Fruit fly (Drosophila melanogaster): Measurements from ENCODE around the gene cni.

DNA sequence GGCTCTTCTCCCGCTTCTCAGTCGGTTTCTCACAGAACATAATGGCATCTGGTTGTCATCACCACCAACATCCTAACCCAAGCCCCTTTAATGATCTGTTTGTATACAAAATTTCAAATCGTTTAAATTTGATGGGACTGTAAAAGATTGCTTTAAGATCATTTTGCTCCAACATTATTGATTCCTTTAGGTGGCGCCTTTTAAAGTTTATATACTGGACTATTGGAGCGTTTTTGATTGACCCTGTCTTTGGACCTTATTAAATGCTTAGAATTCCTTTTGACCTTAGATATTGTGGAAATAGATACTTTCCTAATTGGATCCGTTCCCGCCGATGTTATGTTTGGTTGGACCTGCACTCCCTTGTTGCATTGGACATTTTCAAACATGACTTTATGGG, 29.7 kb upstream of the cni start, which contains the start of gene CG42266:
- TF ChIP-seq CG15710 (tag; optimal IDR thresholded peaks at IDR 0.05) (no peak), CG4496 (GFP tag; IDR thresholded peaks at IDR 0.05) (no peak), CG14655 (GFP tag; optimal IDR thresholded peaks at IDR 0.05) (no peak), EcR (GFP tag; optimal IDR thresholded peaks at IDR 0.05) (no peak), CG10348 (GFP tag; IDR thresholded peaks at IDR 0.05) (no peak), CG32121 (GFP tag; IDR thresholded peaks at IDR 0.05) (no peak), CG8301 (tag; optimal IDR thresholded peaks at IDR 0.05) (no peak), rn (GFP tag; IDR thresholded peaks at IDR 0.05) (no peak), D1 (tag; optimal IDR thresholded peaks at IDR 0.05) (no peak), CG12605 (GFP tag; IDR thresholded peaks at IDR 0.05) (no peak), gl (tag; optimal IDR thresholded peaks at IDR 0.05) (no peak), CG17806 (tag; optimal IDR thresholded peaks at IDR 0.05) (no peak), Pif1A (GFP tag; optimal IDR thresholded peaks at IDR 0.05) (no peak), fd96Ca (GFP tag; IDR thresholded peaks at IDR 0.05) (no peak)

Data from whole organism, pupa.